Fruit fly (Drosophila melanogaster): ENCODE results near the gene Srg1.

Srg1 gene

dm6 chr3R:24850420-24850819 lies 14.1 kb downstream of the Srg1 start, which contains the start of gene CG7006 (continued):
- TF ChIP-seq row (GFP tag; IDR thresholded peaks at IDR 0.05), result peak; percentile 27; the same call in 1 of the 3 replicates
- peak; percentile 68 for TF ChIP-seq chn (GFP tag; optimal IDR thresholded peaks at IDR 0.05)
- TF ChIP-seq ase (GFP tag; IDR thresholded peaks at IDR 0.05), result no peak
- TF ChIP-seq CG14667 (GFP tag; IDR thresholded peaks at IDR 0.05), result no peak
- peak; percentile 52 for TF ChIP-seq Atf6 (GFP tag; IDR thresholded peaks at IDR 0.05)
- no peak for TF ChIP-seq HLHmδ (GFP tag; optimal IDR thresholded peaks at IDR 0.05)
- no peak for TF ChIP-seq wor (GFP tag; IDR thresholded peaks at IDR 0.05)
- no peak for TF ChIP-seq CG14441 (GFP tag; IDR thresholded peaks at IDR 0.05)
- no peak for TF ChIP-seq gcm (GFP tag; optimal IDR thresholded peaks at IDR 0.05)
- TF ChIP-seq CG10267 (tag; optimal IDR thresholded peaks at IDR 0.05), result peak; percentile 100
- no peak; the same call in 1 of the 2 replicates for TF ChIP-seq ro (GFP tag; IDR thresholded peaks at IDR 0.05)
- TF ChIP-seq CG13775 (GFP tag; optimal IDR thresholded peaks at IDR 0.05), result no peak
- no peak; the same call in 1 of the 2 replicates for TF ChIP-seq CG31441 (GFP tag; IDR thresholded peaks at IDR 0.05)
- TF ChIP-seq cg (GFP tag; optimal IDR thresholded peaks at IDR 0.05), result no peak
- TF ChIP-seq CG2678 (tag; optimal IDR thresholded peaks at IDR 0.05), result no peak
- TF ChIP-seq tin (GFP tag; optimal IDR thresholded peaks at IDR 0.05), result peak; percentile 71
- no peak for TF ChIP-seq CG11504 (tag; optimal IDR thresholded peaks at IDR 0.05)
- TF ChIP-seq vvl (GFP tag; IDR thresholded peaks at IDR 0.05), result peak; percentile 88
- TF ChIP-seq CG12219 (GFP tag; optimal IDR thresholded peaks at IDR 0.05), result no peak
- no peak for TF ChIP-seq CG11696 (GFP tag; IDR thresholded peaks at IDR 0.05)
- TF ChIP-seq grau (tag; optimal IDR thresholded peaks at IDR 0.05), result no peak
- TF ChIP-seq nmo (GFP tag; optimal IDR thresholded peaks at IDR 0.05), result peak; percentile 59
- TF ChIP-seq vnd (GFP tag; IDR thresholded peaks at IDR 0.05; ENCODE audit: partially characterized antibody), result peak; percentile 55; the same call in 2 of the 3 replicates
- TF ChIP-seq lov (optimal IDR thresholded peaks at IDR 0.05), result no peak
- TF ChIP-seq lov (GFP tag; IDR thresholded peaks at IDR 0.05), result no peak
- TF ChIP-seq Meics (GFP tag; optimal IDR thresholded peaks at IDR 0.05), result peak; percentile 54
- no peak for TF ChIP-seq PHDP (tag; optimal IDR thresholded peaks at IDR 0.05)
- TF ChIP-seq HHEX (GFP tag; optimal IDR thresholded peaks at IDR 0.05), result peak; percentile 27
- no peak for TF ChIP-seq Doc2 (GFP tag; IDR thresholded peaks at IDR 0.05)
- TF ChIP-seq H2.0 (GFP tag; IDR thresholded peaks at IDR 0.05), result peak; percentile 69
- TF ChIP-seq CG12942 (GFP tag; optimal IDR thresholded peaks at IDR 0.05), result peak; percentile 78
- no peak for TF ChIP-seq CG3726 (GFP tag; IDR thresholded peaks at IDR 0.05)
- TF ChIP-seq ap (GFP tag; IDR thresholded peaks at IDR 0.05), result 0 out of 2 replicates have a peak, but pooled peaks have one; percentile 18
- TF ChIP-seq Usf (GFP tag; optimal IDR thresholded peaks at IDR 0.05), result peak; percentile 55
- no peak for TF ChIP-seq D19B (GFP tag; optimal IDR thresholded peaks at IDR 0.05)
- peak; percentile 87 for TF ChIP-seq HmgZ (tag; optimal IDR thresholded peaks at IDR 0.05)
- TF ChIP-seq bcd (GFP tag; optimal IDR thresholded peaks at IDR 0.05), result no peak
- TF ChIP-seq Awh (GFP tag; IDR thresholded peaks at IDR 0.05), result no peak
- peak; percentile 73 for TF ChIP-seq Hmr (GFP tag; optimal IDR thresholded peaks at IDR 0.05)
- TF ChIP-seq CG1832 (GFP tag; optimal IDR thresholded peaks at IDR 0.05), result no peak
- no peak for TF ChIP-seq CG17568 (GFP tag; optimal IDR thresholded peaks at IDR 0.05)
- TF ChIP-seq sd (tag; optimal IDR thresholded peaks at IDR 0.05), result no peak
- peak; percentile 85 for TF ChIP-seq amos (GFP tag; IDR thresholded peaks at IDR 0.05; ENCODE audit: partially characterized antibody)
- peak; percentile 80 for TF ChIP-seq Dll (GFP tag; IDR thresholded peaks at IDR 0.05; ENCODE audit: partially characterized antibody)
- TF ChIP-seq p53 (GFP tag; optimal IDR thresholded peaks at IDR 0.05), result peak; percentile 15
- TF ChIP-seq kay (GFP tag; optimal IDR thresholded peaks at IDR 0.05), result peak; percentile 69
- no peak for TF ChIP-seq CG15601 (tag; optimal IDR thresholded peaks at IDR 0.05)
- no peak for TF ChIP-seq odd (GFP tag; optimal IDR thresholded peaks at IDR 0.05)
- TF ChIP-seq CG15073 (GFP tag; optimal IDR thresholded peaks at IDR 0.05), result peak; percentile 13
- TF ChIP-seq Ptx1 (GFP tag; IDR thresholded peaks at IDR 0.05), result peak; percentile 64
- peak; percentile 90 for TF ChIP-seq Ets97D (GFP tag; optimal IDR thresholded peaks at IDR 0.05)

Measured in whole organism, embryonic.